Worm (Caenorhabditis elegans) whole organism, mixed stage, embryonic: Measurements from ENCODE around the gene spi-1.

Experiments used
- M03D4.4 ChIP-seq: sonication (generic microtip); optimal IDR thresholded peaks from 2 replicates; lab custom pipeline; 2017; ENCODE audit warnings: mild to moderate bottlenecking, missing genetic modification characterization, missing compliant biosample characterization
- bed-3 ChIP-seq: fragments of 200-800 bp; sonication (Bioruptor generic); optimal IDR thresholded peaks from 3 replicates; lab custom pipeline; 2018; ENCODE audit warnings: mild to moderate bottlenecking, missing genetic modification characterization, moderate library complexity, missing compliant biosample characterization
- blmp-1 ChIP-seq: fragments of 150-350 bp; optimal IDR thresholded peaks from 2 replicates; lab custom pipeline; 2014; ENCODE audit warnings: missing biosample characterization, missing genetic modification characterization
- ceh-39 ChIP-seq: fragments of 150-350 bp; optimal IDR thresholded peaks from 2 replicates; lab custom pipeline; 2014; ENCODE audit warnings: missing biosample characterization, missing genetic modification characterization
- ceh-43 ChIP-seq: fragments of 200-800 bp; sonication (Bioruptor generic); optimal IDR thresholded peaks from 2 replicates; lab custom pipeline; 2018; ENCODE audit warnings: mild to moderate bottlenecking, missing genetic modification characterization, moderate library complexity, missing compliant biosample characterization
- ces-1 ChIP-seq: fragments of 150-350 bp; optimal IDR thresholded peaks from 2 replicates; lab custom pipeline; 2014; ENCODE audit warnings: missing biosample characterization, missing genetic modification reagents, missing genetic modification characterization
- cnd-1 ChIP-seq: fragments of 200-800 bp; sonication (Bioruptor generic); optimal IDR thresholded peaks from 2 replicates; lab custom pipeline; 2018; ENCODE audit warnings: mild to moderate bottlenecking, missing genetic modification characterization, missing compliant biosample characterization
- elt-1 ChIP-seq: sonication (generic microtip); optimal IDR thresholded peaks from 2 replicates; lab custom pipeline; 2017; ENCODE audit warnings: missing genetic modification characterization, mild to moderate bottlenecking, missing compliant biosample characterization, antibody characterized with exemption, moderate library complexity, borderline replicate concordance; ENCODE audit not compliant: insufficient read depth
- elt-3 ChIP-seq: fragments of 150-350 bp; optimal IDR thresholded peaks from 2 replicates; lab custom pipeline; 2014; ENCODE audit warnings: missing biosample characterization, missing genetic modification characterization
- flh-1 ChIP-seq: fragments of 200-800 bp; sonication (Bioruptor generic); optimal IDR thresholded peaks from 2 replicates; lab custom pipeline; 2018; ENCODE audit warnings: mild to moderate bottlenecking, missing genetic modification characterization, moderate library complexity, missing compliant biosample characterization
- hlh-1 ChIP-seq: fragments of 150-350 bp; optimal IDR thresholded peaks from 2 replicates; lab custom pipeline; 2014; ENCODE audit warnings: missing biosample characterization, missing genetic modification reagents, missing genetic modification characterization
- lin-13 ChIP-seq: fragments of 150-350 bp; optimal IDR thresholded peaks from 2 replicates; lab custom pipeline; 2014; ENCODE audit warnings: missing biosample characterization, missing genetic modification characterization
- lin-32 ChIP-seq: fragments of 200-800 bp; sonication (Bioruptor generic); optimal IDR thresholded peaks from 2 replicates; lab custom pipeline; 2018; ENCODE audit warnings: mild to moderate bottlenecking, missing genetic modification characterization, missing compliant biosample characterization
- lsy-2 ChIP-seq: fragments of 150-350 bp; optimal IDR thresholded peaks from 2 replicates; lab custom pipeline; 2014; ENCODE audit warnings: missing biosample characterization, missing genetic modification characterization
- mab-5 ChIP-seq: fragments of 150-350 bp; optimal IDR thresholded peaks from 2 replicates; lab custom pipeline; 2014; ENCODE audit warnings: missing biosample characterization, missing genetic modification characterization
- mep-1 ChIP-seq: fragments of 150-350 bp; optimal IDR thresholded peaks from 2 replicates; lab custom pipeline; 2017; ENCODE audit warnings: missing biosample characterization, missing genetic modification reagents, missing genetic modification characterization, inconsistent platforms
- nhr-12 ChIP-seq: fragments of 150-350 bp; optimal IDR thresholded peaks from 2 replicates; lab custom pipeline; 2014; ENCODE audit warnings: missing biosample characterization, missing genetic modification characterization
- nhr-2 ChIP-seq: fragments of 150-350 bp; optimal IDR thresholded peaks from 2 replicates; lab custom pipeline; 2014; ENCODE audit warnings: missing biosample characterization, missing genetic modification characterization
- nhr-28 ChIP-seq: fragments of 150-350 bp; optimal IDR thresholded peaks from 2 replicates; lab custom pipeline; 2014; ENCODE audit warnings: missing biosample characterization, missing genetic modification characterization
- nhr-76 ChIP-seq: sonication (generic microtip); optimal IDR thresholded peaks from 2 replicates; lab custom pipeline; 2017; ENCODE audit warnings: missing biosample characterization, missing genetic modification characterization
- pha-4 ChIP-seq: fragments of 150-350 bp; optimal IDR thresholded peaks from 2 replicates; lab custom pipeline; 2018; ENCODE audit warnings: missing biosample characterization, missing genetic modification reagents, missing genetic modification characterization
- sem-2 ChIP-seq: fragments of 200-800 bp; sonication (Bioruptor generic); optimal IDR thresholded peaks from 2 replicates; lab custom pipeline; 2018; ENCODE audit warnings: mild to moderate bottlenecking, missing genetic modification characterization, missing compliant biosample characterization
- snpc-4 ChIP-seq: fragments of 150-350 bp; optimal IDR thresholded peaks from 2 replicates; lab custom pipeline; 2014; ENCODE audit warnings: missing biosample characterization, missing genetic modification characterization
- tbx-8 ChIP-seq: fragments of 200-800 bp; sonication (Bioruptor generic); optimal IDR thresholded peaks from 2 replicates; lab custom pipeline; 2018; ENCODE audit warnings: mild to moderate bottlenecking, missing genetic modification characterization, moderate library complexity, missing compliant biosample characterization
- unc-120 ChIP-seq: sonication (generic microtip); optimal IDR thresholded peaks from 2 replicates; lab custom pipeline; 2017; ENCODE audit warnings: missing genetic modification characterization, missing compliant biosample characterization; ENCODE audit not compliant: poor library complexity, severe bottlenecking
- unc-39 ChIP-seq: fragments of 150-350 bp; optimal IDR thresholded peaks from 2 replicates; lab custom pipeline; 2014; ENCODE audit warnings: missing biosample characterization, missing genetic modification characterization
- unc-62 ChIP-seq: fragments of 150-350 bp; optimal IDR thresholded peaks from 2 replicates; lab custom pipeline; 2014; ENCODE audit warnings: missing biosample characterization, missing genetic modification reagents, missing genetic modification characterization
- zip-8 ChIP-seq: fragments of 150-350 bp; optimal IDR thresholded peaks from 2 replicates; lab custom pipeline; 2014; ENCODE audit warnings: missing biosample characterization, missing genetic modification characterization
- ztf-11 ChIP-seq: fragments of 150-350 bp; optimal IDR thresholded peaks from 2 replicates; lab custom pipeline; 2014; ENCODE audit warnings: missing biosample characterization, missing genetic modification characterization

spi-1 gene

DNA sequence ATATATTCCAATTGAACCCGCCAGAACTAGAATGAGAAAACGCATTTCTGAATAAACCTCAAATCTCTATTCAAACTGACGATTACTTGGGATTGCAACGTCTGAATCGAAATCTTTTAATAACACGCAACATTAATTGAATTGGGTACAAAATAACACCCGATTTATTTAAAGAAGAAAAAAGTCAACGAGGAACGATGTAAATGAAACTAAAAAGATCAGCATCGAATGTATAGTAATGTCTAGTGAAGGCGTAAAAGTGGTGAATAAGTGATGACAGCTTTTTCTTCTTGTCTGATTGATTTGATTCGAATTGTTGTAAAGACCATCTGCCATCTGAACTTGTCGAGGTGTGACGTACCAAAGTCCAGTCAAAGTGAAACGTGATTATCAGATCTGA, 2.4 kb upstream of the spi-1 start, which contains the start of gene nas-23:
nas-23 (minus strand) TSS at position 101 of the 400 bp plus-strand sequence.
- TF ChIP-seq hlh-1 (tag; lab: Kevin White, UChicago) (no peak), unc-62 (GFP tag; lab: Kevin White, UChicago) (no peak), zip-8 (tag; lab: Kevin White, UChicago) (no peak), flh-1 (no peak), ces-1 (GFP tag; lab: Kevin White, UChicago) (no peak), elt-1 (no peak), ceh-43 (GFP tag; lab: Kevin White, UChicago) (no peak), nhr-2 (tag; lab: Kevin White, UChicago) (no peak), nhr-28 (no peak), elt-3 (tag; lab: Kevin White, UChicago) (no peak)

DNA sequence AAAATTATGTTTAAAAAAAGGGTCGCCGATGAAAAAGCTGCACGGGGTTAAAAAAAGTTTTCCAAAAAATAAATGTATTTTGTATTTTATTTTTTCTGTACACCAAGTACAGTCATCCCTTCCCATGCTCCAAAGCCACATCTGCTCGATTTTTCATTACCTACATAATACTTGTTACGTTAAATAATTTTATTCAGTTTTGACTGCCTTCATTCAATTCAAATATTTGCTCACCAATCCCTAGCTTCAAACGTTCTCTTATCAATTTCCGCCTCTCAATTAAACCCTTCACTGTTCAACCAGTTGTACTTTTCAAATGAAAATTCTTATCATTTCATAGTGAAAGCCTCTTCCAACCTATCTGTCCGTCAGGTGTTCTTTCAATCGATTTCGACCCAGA, 1.9 kb upstream of the spi-1 start, which contains the start of gene R10H1.1:
R10H1.1 (plus strand) TSS at position 301 of the 400 bp plus-strand sequence.
- TF ChIP-seq M03D4.4 (no peak), hlh-1 (tag; lab: Kevin White, UChicago) (no peak), lin-13 (no peak), tbx-8 (GFP tag; lab: Kevin White, UChicago) (no peak), unc-62 (GFP tag; lab: Kevin White, UChicago) (no peak), snpc-4 (tag; lab: Kevin White, UChicago) (no peak), sem-2 (no peak), nhr-2 (tag; lab: Kevin White, UChicago) (no peak), pha-4 (tag; lab: Kevin White, UChicago) (no peak), lsy-2 (tag; lab: Kevin White, UChicago) (no peak), ceh-39 (no peak), elt-3 (tag; lab: Kevin White, UChicago) (no peak), ces-1 (GFP tag; lab: Kevin White, UChicago) (no peak)

DNA sequence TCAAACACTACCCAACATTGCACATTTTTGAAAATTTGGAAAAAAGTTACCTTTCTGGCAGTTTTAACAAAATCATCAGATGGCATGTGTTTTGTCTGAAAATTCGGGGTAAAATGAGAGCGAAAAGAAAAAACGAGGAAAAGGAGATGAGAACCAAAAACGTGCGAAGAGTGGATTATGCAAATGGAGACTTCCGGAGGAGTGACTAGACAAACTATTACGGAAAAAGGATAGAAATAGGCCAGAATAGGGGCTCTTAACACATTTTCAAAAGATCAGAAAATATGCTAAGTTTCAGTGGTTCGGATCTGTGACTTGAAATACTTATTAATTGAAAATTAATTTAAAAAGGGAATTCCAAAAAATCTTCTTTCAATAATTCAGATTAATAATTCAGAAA, 3.3 kb downstream of the spi-1 start, which contains the start of gene srab-14:
srab-14 (minus strand) TSS at position 101 of the 400 bp plus-strand sequence.
- TF ChIP-seq lin-32 (GFP tag; lab: Kevin White, UChicago), result no peak
- TF ChIP-seq flh-1, result no peak
- no peak for TF ChIP-seq bed-3 (GFP tag; lab: Kevin White, UChicago)
- TF ChIP-seq unc-39 (tag; lab: Kevin White, UChicago), result no peak
- no peak for TF ChIP-seq tbx-8 (GFP tag; lab: Kevin White, UChicago)
- TF ChIP-seq ceh-39, result no peak
- no peak for TF ChIP-seq snpc-4 (tag; lab: Kevin White, UChicago)
- TF ChIP-seq lin-13, result no peak
- no peak for TF ChIP-seq lsy-2 (tag; lab: Kevin White, UChicago)
- no peak for TF ChIP-seq nhr-76
- TF ChIP-seq ceh-43 (GFP tag; lab: Kevin White, UChicago), result no peak
- no peak for TF ChIP-seq nhr-12 (tag; lab: Kevin White, UChicago)
- TF ChIP-seq elt-3 (tag; lab: Kevin White, UChicago), result no peak
- TF ChIP-seq blmp-1, result no peak

DNA sequence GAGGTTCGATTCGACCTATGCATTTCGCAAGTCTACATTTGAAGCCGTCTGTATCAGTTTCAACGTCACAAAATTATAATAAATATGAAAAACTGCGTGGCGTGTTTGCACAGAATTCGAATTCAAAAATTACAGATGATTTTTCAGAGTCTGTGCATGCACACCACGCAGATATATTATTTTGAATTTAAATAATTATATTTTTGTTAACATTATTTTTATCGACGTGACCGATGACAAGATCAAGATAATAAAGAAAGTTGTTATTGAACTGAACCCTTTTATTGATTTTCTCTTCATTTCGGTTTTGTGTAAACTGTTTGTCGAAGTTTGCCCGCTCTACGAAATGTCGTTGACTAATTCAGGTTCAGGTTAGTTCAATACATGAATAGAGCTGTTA, 9.0 kb downstream of the spi-1 start, which contains the start of gene C28F5.1:
C28F5.1 (plus strand) TSS at position 301 of the 400 bp plus-strand sequence.
- TF ChIP-seq cnd-1 (tag; lab: Kevin White, UChicago), result no peak
- TF ChIP-seq ceh-43 (GFP tag; lab: Kevin White, UChicago), result no peak
- no peak for TF ChIP-seq lin-32 (GFP tag; lab: Kevin White, UChicago)

DNA sequence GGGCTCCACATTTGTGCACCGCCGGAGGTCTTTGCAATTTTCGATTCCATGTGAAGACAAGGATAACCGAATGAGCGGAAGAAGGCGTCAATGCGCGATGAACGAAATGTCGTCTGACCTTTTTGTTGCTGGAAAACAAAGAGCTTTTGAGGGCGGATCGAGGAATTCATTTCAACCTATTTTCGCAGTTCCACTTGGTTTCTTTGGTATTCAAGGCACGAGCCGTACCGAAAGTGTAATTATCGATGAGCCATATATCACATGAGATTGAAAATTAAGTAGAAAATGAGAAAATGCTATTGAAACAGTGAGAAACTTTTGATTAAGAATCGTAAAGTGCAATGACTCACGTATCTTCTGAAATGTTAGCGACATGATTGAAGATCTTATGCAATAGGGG, 23.2 kb downstream of the spi-1 start, which contains the start of gene glb-9:
glb-9 (minus strand) TSS at position 101 of the 400 bp plus-strand sequence.
- TF ChIP-seq elt-3 (tag; lab: Kevin White, UChicago) (no peak), pha-4 (tag; lab: Kevin White, UChicago) (no peak), unc-120 (tag; lab: Kevin White, UChicago) (no peak), snpc-4 (tag; lab: Kevin White, UChicago) (no peak), tbx-8 (GFP tag; lab: Kevin White, UChicago) (no peak), mab-5 (no peak), nhr-76 (no peak), ztf-11 (tag; lab: Kevin White, UChicago) (no peak), mep-1 (no peak), cnd-1 (tag; lab: Kevin White, UChicago) (no peak)

DNA sequence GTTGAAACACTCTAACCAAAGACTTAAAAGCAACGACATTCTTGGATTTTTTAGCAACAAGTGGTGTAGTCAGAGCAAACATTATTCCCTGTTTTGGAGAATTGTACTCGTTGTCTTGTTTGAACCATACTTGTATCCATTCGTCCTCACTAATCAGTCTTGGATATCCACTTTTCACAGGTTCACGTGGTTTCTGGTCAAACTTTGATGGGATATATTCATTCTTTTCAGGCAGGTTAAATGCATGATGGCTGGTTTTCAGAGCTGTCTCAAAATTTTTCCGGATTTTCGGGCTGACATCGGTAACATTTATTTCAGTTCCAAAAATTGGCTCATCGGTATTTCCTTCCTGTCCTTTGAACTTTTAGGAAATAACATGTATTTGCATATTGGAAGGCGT, 25.4 kb downstream of the spi-1 start:
- TF ChIP-seq lsy-2 (tag; lab: Kevin White, UChicago) (no peak), bed-3 (GFP tag; lab: Kevin White, UChicago) (no peak), pha-4 (tag; lab: Kevin White, UChicago) (no peak)
